Worm (Caenorhabditis elegans) whole organism, young adult: ENCODE measurements around the gene D1014.6.

Source experiments
- F10E7.11 ChIP-seq: sonication (generic microtip); optimal IDR thresholded peaks from 2 replicates; lab custom pipeline; 2017; ENCODE audit warnings: mild to moderate bottlenecking, missing genetic modification characterization, moderate library complexity, missing compliant biosample characterization
- F33H1.4 ChIP-seq: fragments of 200-800 bp; sonication (Bioruptor generic); IDR thresholded peaks from 2 replicates; pipeline ENCODE4 v1.3.6; 2022; ENCODE audit warnings: missing genetic modification reagents, missing genetic modification characterization, missing compliant biosample characterization
- F39B2.1 ChIP-seq: fragments of 200-800 bp; sonication (Bioruptor generic); IDR thresholded peaks from 2 replicates; pipeline ENCODE4 v1.3.6; 2022; ENCODE audit warnings: missing genetic modification reagents, missing genetic modification characterization, missing compliant biosample characterization
- F49E8.2 ChIP-seq: sonication (generic microtip); optimal IDR thresholded peaks from 3 replicates; lab custom pipeline; 2017; ENCODE audit warnings: missing genetic modification characterization, mild to moderate bottlenecking, missing compliant biosample characterization, antibody characterized with exemption, moderate library complexity; ENCODE audit not compliant: insufficient read depth
- F52B5.7 ChIP-seq: sonication (generic microtip); optimal IDR thresholded peaks from 2 replicates; lab custom pipeline; 2016; ENCODE audit warnings: mild to moderate bottlenecking, missing genetic modification characterization, missing compliant biosample characterization
- akir-1 ChIP-seq: fragments of 200-800 bp; sonication (Bioruptor generic); optimal IDR thresholded peaks from 2 replicates; lab custom pipeline; 2018; ENCODE audit warnings: mild to moderate bottlenecking, missing genetic modification characterization, moderate library complexity, missing compliant biosample characterization
- ama-1 ChIP-seq, 3 experiments: fragments of 150-350 bp in 1 of 3; sonication (generic microtip) in 2 of 3; optimal IDR thresholded peaks; 2 replicates each; lab custom pipeline; 2014 to 2018; ENCODE audit warnings: missing biosample characterization in 2 of 3, missing genetic modification characterization in 2 of 3, missing genetic modification reagents in 2 of 3
- aptf-3 ChIP-seq: fragments of 200-800 bp; sonication (Bioruptor generic); IDR thresholded peaks from 2 replicates; pipeline ENCODE4 v1.3.6; 2022; ENCODE audit warnings: missing genetic modification characterization, missing compliant biosample characterization
- atf-7 ChIP-seq: sonication (generic microtip); optimal IDR thresholded peaks from 2 replicates; lab custom pipeline; 2017; ENCODE audit warnings: mild to moderate bottlenecking, missing genetic modification characterization, missing compliant biosample characterization
- athp-1 ChIP-seq: sonication (generic microtip); optimal IDR thresholded peaks from 2 replicates; lab custom pipeline; 2017; ENCODE audit warnings: mild to moderate bottlenecking, missing genetic modification characterization, missing compliant biosample characterization
- cebp-2 ChIP-seq: fragments of 200-800 bp; sonication (Bioruptor generic); IDR thresholded peaks from 2 replicates; pipeline ENCODE4 v1.3.6; 2022; ENCODE audit warnings: missing genetic modification characterization, missing compliant biosample characterization
- ceh-100 ChIP-seq: fragments of 200-800 bp; sonication (Bioruptor generic); IDR thresholded peaks from 2 replicates; pipeline ENCODE4 v1.3.6; 2022; ENCODE audit warnings: missing genetic modification reagents, missing genetic modification characterization, missing compliant biosample characterization
- ceh-27 ChIP-seq: fragments of 200-800 bp; sonication (Bioruptor generic); optimal IDR thresholded peaks from 2 replicates; lab custom pipeline; 2018; ENCODE audit warnings: mild to moderate bottlenecking, missing genetic modification characterization, moderate library complexity, missing compliant biosample characterization
- ceh-91 ChIP-seq: fragments of 200-800 bp; sonication (Bioruptor generic); IDR thresholded peaks from 2 replicates; pipeline ENCODE4 v1.3.6; 2022; ENCODE audit warnings: missing genetic modification reagents, missing genetic modification characterization, missing compliant biosample characterization
- dpl-1 ChIP-seq: fragments of 150-350 bp; optimal IDR thresholded peaks from 2 replicates; lab custom pipeline; 2014; ENCODE audit warnings: missing biosample characterization, missing genetic modification reagents, missing genetic modification characterization
- egrh-3 ChIP-seq: fragments of 200-800 bp; sonication (Bioruptor generic); IDR thresholded peaks from 2 replicates; pipeline ENCODE4 v1.3.6; 2022; ENCODE audit warnings: missing genetic modification reagents, missing genetic modification characterization, missing compliant biosample characterization
- hlh-12 ChIP-seq: sonication (generic microtip); optimal IDR thresholded peaks from 2 replicates; lab custom pipeline; 2016; ENCODE audit warnings: missing genetic modification characterization, missing compliant biosample characterization
- hlh-26 ChIP-seq: fragments of 200-800 bp; sonication (Bioruptor generic); conservative IDR thresholded peaks from 2 replicates; pipeline ENCODE4 v1.3.6; 2022; ENCODE audit warnings: missing genetic modification reagents, missing genetic modification characterization, missing compliant biosample characterization
- hmg-1.2 ChIP-seq: fragments of 200-800 bp; sonication (Bioruptor generic); IDR thresholded peaks from 2 replicates; pipeline ENCODE4 v1.3.6; 2022; ENCODE audit warnings: missing genetic modification reagents, missing genetic modification characterization, missing compliant biosample characterization
- hsf-1 ChIP-seq: fragments of 200-800 bp; sonication (Bioruptor generic); IDR thresholded peaks from 2 replicates; pipeline ENCODE4 v1.3.6; 2022; ENCODE audit warnings: missing genetic modification reagents, missing genetic modification characterization, missing compliant biosample characterization
- let-526 ChIP-seq: fragments of 200-800 bp; sonication (Bioruptor generic); IDR thresholded peaks from 2 replicates; pipeline ENCODE4 v1.3.6; 2022; ENCODE audit warnings: missing genetic modification reagents, missing genetic modification characterization, missing compliant biosample characterization
- lin-35 ChIP-seq, 3 experiments: fragments of 150-350 bp in 2 of 3; sonication (generic microtip) in 1 of 3; optimal IDR thresholded peaks; 2 replicates each; lab custom pipeline; 2014 to 2018; ENCODE audit warnings: missing biosample characterization in 3 of 3, missing genetic modification characterization in 3 of 3, missing genetic modification reagents in 3 of 3
- madf-3 ChIP-seq: fragments of 200-800 bp; sonication (Bioruptor generic); IDR thresholded peaks from 2 replicates; pipeline ENCODE4 v1.3.6; 2022; ENCODE audit warnings: missing genetic modification reagents, missing genetic modification characterization, missing compliant biosample characterization
- mes-4 ChIP-seq: sonication (generic microtip); optimal IDR thresholded peaks from 2 replicates; lab custom pipeline; 2016; ENCODE audit warnings: missing genotype, missing genetic modification characterization, missing compliant biosample characterization
- nhr-80 ChIP-seq: sonication (generic microtip); optimal IDR thresholded peaks from 2 replicates; lab custom pipeline; 2016; ENCODE audit warnings: missing genetic modification characterization, missing compliant biosample characterization
- nhr-90 ChIP-seq: sonication (generic microtip); optimal IDR thresholded peaks from 2 replicates; lab custom pipeline; 2016; ENCODE audit warnings: missing genotype, mild to moderate bottlenecking, missing genetic modification characterization, missing compliant biosample characterization
- pbrm-1 ChIP-seq: fragments of 200-800 bp; sonication (Bioruptor generic); IDR thresholded peaks from 2 replicates; pipeline ENCODE4 v1.3.6; 2022; ENCODE audit warnings: missing genetic modification reagents, missing genetic modification characterization, missing compliant biosample characterization
- pha-4 ChIP-seq: fragments of 150-350 bp; sonication (generic microtip); optimal IDR thresholded peaks from 2 replicates; lab custom pipeline; 2014; ENCODE audit warnings: missing biosample characterization, missing genetic modification reagents, missing genetic modification characterization
- tbp1 ChIP-seq: fragments of 200-800 bp; sonication (Bioruptor generic); optimal IDR thresholded peaks from 2 replicates; lab custom pipeline; 2018; ENCODE audit warnings: mild to moderate bottlenecking, missing genetic modification characterization, missing compliant biosample characterization
- tlf-1 ChIP-seq: fragments of 200-800 bp; sonication (Bioruptor generic); optimal IDR thresholded peaks from 2 replicates; lab custom pipeline; 2018; ENCODE audit warnings: mild to moderate bottlenecking, missing genetic modification characterization, missing compliant biosample characterization
- unc-130 ChIP-seq: sonication (generic microtip); optimal IDR thresholded peaks from 2 replicates; lab custom pipeline; 2016; ENCODE audit warnings: missing genetic modification reagents, missing genetic modification characterization, missing compliant biosample characterization
- unc-62 ChIP-seq: fragments of 150-350 bp; optimal IDR thresholded peaks from 2 replicates; lab custom pipeline; 2014; ENCODE audit warnings: missing biosample characterization, missing genetic modification reagents, missing genetic modification characterization
- xnd-1 ChIP-seq: sonication (generic microtip); optimal IDR thresholded peaks from 2 replicates; lab custom pipeline; 2016; ENCODE audit warnings: missing genotype, missing genetic modification reagents, missing genetic modification characterization, missing compliant biosample characterization
- ztf-28 ChIP-seq: fragments of 200-800 bp; sonication (Bioruptor generic); IDR thresholded peaks from 2 replicates; pipeline ENCODE4 v1.3.6; 2022; ENCODE audit warnings: missing genetic modification reagents, missing genetic modification characterization, missing compliant biosample characterization
- ztf-6 ChIP-seq: fragments of 200-800 bp; sonication (Bioruptor generic); IDR thresholded peaks from 2 replicates; pipeline ENCODE4 v1.3.6; 2022; ENCODE audit warnings: missing genetic modification reagents, missing genetic modification characterization, missing compliant biosample characterization

D1014.6 gene

ce11 chrV:8090595-8090994, 30.4 kb upstream of the D1014.6 start, which contains the start of gene str-130:
Gene str-130 (minus strand): TSS chrV:8090695.
- TF ChIP-seq akir-1 (GFP tag; lab: Kevin White, UChicago) (no peak), F33H1.4 (GFP tag; lab: Robert Waterston, UW) (no peak), ztf-28 (GFP tag; lab: Robert Waterston, UW) (no peak), ama-1 (optimal IDR thresholded peaks at IDR 0.05; lab: Kevin White, UChicago) (no peak), ama-1 (GFP tag; optimal IDR thresholded peaks at IDR 0.05; lab: Kevin White, UChicago) (no peak), unc-62 (GFP tag; lab: Kevin White, UChicago) (no peak), aptf-3 (GFP tag; lab: Robert Waterston, UW) (no peak), mes-4 (no peak), unc-130 (GFP tag; lab: Kevin White, UChicago) (no peak), hlh-26 (GFP tag; lab: Robert Waterston, UW) (no peak), athp-1 (tag; lab: Kevin White, UChicago) (no peak), hsf-1 (GFP tag; lab: Robert Waterston, UW) (no peak), cebp-2 (GFP tag; lab: Robert Waterston, UW) (no peak)

ce11 chrV:8092385-8092784, 28.6 kb upstream of the D1014.6 start, which contains the start of gene str-129:
Gene str-129 (minus strand): TSS chrV:8092485.
- no peak for TF ChIP-seq hmg-1.2 (GFP tag; lab: Robert Waterston, UW)
- no peak for TF ChIP-seq madf-3
- TF ChIP-seq atf-7 (tag; lab: Kevin White, UChicago) = no peak
- TF ChIP-seq ama-1 (optimal IDR thresholded peaks at IDR 0.05; lab: Kevin White, UChicago) = no peak
- no peak for TF ChIP-seq ama-1 (GFP tag; optimal IDR thresholded peaks at IDR 0.05; lab: Kevin White, UChicago)

- TF ChIP-seq nhr-90 = no peak
- no peak for TF ChIP-seq F10E7.11 (tag; lab: Kevin White, UChicago)
- no peak for TF ChIP-seq ceh-27 (GFP tag; lab: Kevin White, UChicago)
- no peak for TF ChIP-seq F33H1.4 (GFP tag; lab: Robert Waterston, UW)
- no peak for TF ChIP-seq F52B5.7
- TF ChIP-seq egrh-3 (GFP tag; lab: Robert Waterston, UW) = no peak
- TF ChIP-seq athp-1 (tag; lab: Kevin White, UChicago) = no peak
- TF ChIP-seq ceh-91 (GFP tag; lab: Robert Waterston, UW) = no peak
These were observed 25.6 kb upstream of the D1014.6 start, which contains the start of gene str-146 for ce11 chrV:8095378-8095777. Gene str-146 (minus strand): TSS chrV:8095478.

ce11 chrV:8098239-8098638, 22.7 kb upstream of the D1014.6 start, which contains the start of gene str-145:
Gene str-145 (minus strand): TSS chrV:8098339.
- TF ChIP-seq ceh-100 (GFP tag; lab: Robert Waterston, UW) (no peak), pbrm-1 (no peak), F52B5.7 (no peak), lin-35 (GFP tag; optimal IDR thresholded peaks at IDR 0.05; lab: Kevin White, UChicago) (no peak), tbp1 (GFP tag; lab: Kevin White, UChicago) (no peak), ztf-6 (GFP tag; lab: Robert Waterston, UW) (no peak), tlf-1 (no peak), hlh-12 (tag; lab: Kevin White, UChicago) (no peak), F49E8.2 (tag; lab: Kevin White, UChicago) (no peak), nhr-90 (no peak), pha-4 (tag; lab: Kevin White, UChicago) (no peak), dpl-1 (no peak), akir-1 (GFP tag; lab: Kevin White, UChicago) (no peak), nhr-80 (tag; lab: Kevin White, UChicago) (no peak), xnd-1 (tag; lab: Kevin White, UChicago) (no peak), F39B2.1 (GFP tag; lab: Robert Waterston, UW) (no peak), let-526 (GFP tag; lab: Robert Waterston, UW) (no peak)
